2 fruit fly cellular contexts compared by ENCODE assay signal in genomic region chr2L:17431359-17431675, dm6.
TF ChIP-seq lines count a peak whose summit lies in the region.

No protein-coding gene starts in this region.

TF ChIP-seq in whole organism, embryonic, 481 proteins besides CTCF, POLR2A, EP300 and RAD21 (continued from another document):
- TF ChIP-seq ap (GFP tag; IDR thresholded peaks at IDR 0.05; lab: Robert Waterston, UW) (peak; percentile 28; the same call in 1 of the 2 replicates), D19A (tag; optimal IDR thresholded peaks at IDR 0.05; lab: Kevin White, UChicago) (no peak), CG10366 (GFP tag; IDR thresholded peaks at IDR 0.05; lab: Robert Waterston, UW) (peak; percentile 13; the same call in 1 of the 2 replicates), YL-1 (GFP tag; optimal IDR thresholded peaks at IDR 0.05; lab: Kevin White, UChicago) (no peak), run (tag; optimal IDR thresholded peaks at IDR 0.05; lab: Kevin White, UChicago) (peak; percentile 20), dmrt99B (tag; optimal IDR thresholded peaks at IDR 0.05; lab: Kevin White, UChicago) (peak; percentile 70), Sox102F (GFP tag; optimal IDR thresholded peaks at IDR 0.05; lab: Kevin White, UChicago) (peak; percentile 68), CG17359 (tag; optimal IDR thresholded peaks at IDR 0.05; lab: Kevin White, UChicago) (peak; percentile 46), Asciz (GFP tag; optimal IDR thresholded peaks at IDR 0.05; lab: Kevin White, UChicago) (peak; percentile 43), zen (tag; optimal IDR thresholded peaks at IDR 0.05; lab: Kevin White, UChicago) (no peak), CG14441 (GFP tag; IDR thresholded peaks at IDR 0.05; lab: Robert Waterston, UW) (peak; percentile 14; the same call in 1 of the 2 replicates), esg (GFP tag; conservative IDR thresholded peaks at IDR 0.05; lab: Robert Waterston, UW) (peak; percentile 55), Ada2b (GFP tag; IDR thresholded peaks at IDR 0.05; lab: Robert Waterston, UW) (peak; percentile 17; the same call in 1 of the 2 replicates), vvl (GFP tag; IDR thresholded peaks at IDR 0.05; lab: Robert Waterston, UW) (0 out of 2 replicates have a peak, but pooled peaks have one; percentile 12), CG11560 (tag; IDR thresholded peaks at IDR 0.05; lab: Robert Waterston, UW) (no peak)
TF ChIP-seq in whole organism, embryonic: peak in this region for 27.

TF ChIP-seq in whole organism, prepupa, 60 proteins besides CTCF, POLR2A, EP300 and RAD21 (continued from another document):
- TF ChIP-seq Eip75B (GFP tag; optimal IDR thresholded peaks at IDR 0.05; lab: Kevin White, UChicago) (peak; percentile 47), salr (GFP tag; optimal IDR thresholded peaks at IDR 0.05; lab: Kevin White, UChicago) (peak in 1 of 2 experiments; percentile 71), acj6 (GFP tag; optimal IDR thresholded peaks at IDR 0.05; lab: Kevin White, UChicago) (peak; percentile 76), net (GFP tag; optimal IDR thresholded peaks at IDR 0.05; lab: Kevin White, UChicago) (peak; percentile 78), Eip93F (GFP tag; optimal IDR thresholded peaks at IDR 0.05; lab: Kevin White, UChicago) (no peak), dsx (GFP tag; optimal IDR thresholded peaks at IDR 0.05; lab: Kevin White, UChicago; ENCODE audit: poor library complexity, severe bottlenecking) (no peak), svp (GFP tag; lab: Kevin White, UChicago) (peak; percentile 93), CG6854 (GFP tag; optimal IDR thresholded peaks at IDR 0.05; lab: Kevin White, UChicago) (no peak), CG6163 (GFP tag; IDR thresholded peaks at IDR 0.05; lab: Robert Waterston, UW) (peak; percentile 62; the same call in 2 of the 3 replicates), CG15336 (GFP tag; IDR thresholded peaks at IDR 0.05; lab: Robert Waterston, UW) (peak; percentile 88), spab (GFP tag; optimal IDR thresholded peaks at IDR 0.05; lab: Kevin White, UChicago) (no peak), Ets21C (GFP tag; optimal IDR thresholded peaks at IDR 0.05; lab: Kevin White, UChicago) (peak; percentile 59), Hr38 (GFP tag; optimal IDR thresholded peaks at IDR 0.05; lab: Kevin White, UChicago) (no peak), Ets96B (tag; optimal IDR thresholded peaks at IDR 0.05; lab: Kevin White, UChicago) (peak; percentile 66), Gug (GFP tag; IDR thresholded peaks at IDR 0.05; lab: Robert Waterston, UW) (peak; percentile 36), CG8319 (GFP tag; optimal IDR thresholded peaks at IDR 0.05; lab: Kevin White, UChicago) (peak; percentile 55), CG31627 (GFP tag; optimal IDR thresholded peaks at IDR 0.05; lab: Kevin White, UChicago) (peak; percentile 66), CG11294 (GFP tag; IDR thresholded peaks at IDR 0.05; lab: Robert Waterston, UW) (0 out of 2 replicates have a peak, but pooled peaks have one; percentile 16), Lpt (GFP tag; optimal IDR thresholded peaks at IDR 0.05; lab: Kevin White, UChicago) (peak; percentile 48), CG8119 (GFP tag; IDR thresholded peaks at IDR 0.05; lab: Robert Waterston, UW) (peak; percentile 84), CG34406 (GFP tag; optimal IDR thresholded peaks at IDR 0.05; lab: Kevin White, UChicago) (peak; percentile 77), vri (GFP tag; optimal IDR thresholded peaks at IDR 0.05; lab: Kevin White, UChicago) (no peak), CG11902 (GFP tag; optimal IDR thresholded peaks at IDR 0.05; lab: Kevin White, UChicago) (peak; percentile 53), CG3032 (tag; optimal IDR thresholded peaks at IDR 0.05; lab: Kevin White, UChicago) (peak; percentile 32), pdm3 (GFP tag; optimal IDR thresholded peaks at IDR 0.05; lab: Kevin White, UChicago) (peak; percentile 79), eg (GFP tag; IDR thresholded peaks at IDR 0.05; lab: Robert Waterston, UW) (peak; percentile 66), CG10631 (GFP tag; optimal IDR thresholded peaks at IDR 0.05; lab: Kevin White, UChicago) (peak; percentile 76), Hr4 (GFP tag; optimal IDR thresholded peaks at IDR 0.05; lab: Kevin White, UChicago) (peak; percentile 85), CG7368 (GFP tag; optimal IDR thresholded peaks at IDR 0.05; lab: Kevin White, UChicago) (peak; percentile 62), CG32006 (GFP tag; optimal IDR thresholded peaks at IDR 0.05; lab: Kevin White, UChicago) (no peak), fd59A (GFP tag; optimal IDR thresholded peaks at IDR 0.05; lab: Kevin White, UChicago) (no peak), dac (GFP tag; optimal IDR thresholded peaks at IDR 0.05; lab: Kevin White, UChicago) (no peak), CG10669 (GFP tag; optimal IDR thresholded peaks at IDR 0.05; lab: Kevin White, UChicago) (peak; percentile 51)
